Fruit fly (Drosophila melanogaster) whole organism, embryonic: ENCODE data around the gene mag.

Source experiments
- ATbp ChIP-seq: fragments of 200-800 bp; sonication (Bioruptor generic); optimal IDR thresholded peaks from 2 replicates; lab custom pipeline; 2017; ENCODE audit warnings: missing biosample characterization, mild to moderate bottlenecking, missing genetic modification characterization, missing genetic modification reagents
- Ada2b ChIP-seq: fragments of 200-800 bp; sonication (Bioruptor generic); IDR thresholded peaks from 2 replicates; pipeline ENCODE4 v1.3.6; 2022; ENCODE audit warnings: missing biosample characterization, missing genetic modification characterization
- Adf1 ChIP-seq: fragments of 200-800 bp; sonication (Bioruptor generic); IDR thresholded peaks from 2 replicates; pipeline ENCODE4 v1.3.6; 2022; ENCODE audit warnings: missing biosample characterization, missing genetic modification characterization
- BEAF-32 ChIP-seq: fragments of 200-800 bp; sonication (Bioruptor generic); optimal IDR thresholded peaks from 3 replicates; lab custom pipeline; 2017; ENCODE audit warnings: missing biosample characterization, missing genetic modification characterization, mild to moderate bottlenecking, moderate library complexity, missing genetic modification reagents
- Blimp-1 ChIP-seq: fragments of 200-800 bp; sonication (Bioruptor generic); optimal IDR thresholded peaks from 3 replicates; lab custom pipeline; 2018; ENCODE audit warnings: missing biosample characterization, missing genetic modification characterization, mild to moderate bottlenecking, moderate library complexity, missing genetic modification reagents
- BtbVII ChIP-seq: fragments of 200-800 bp; sonication (Bioruptor generic); optimal IDR thresholded peaks from 3 replicates; lab custom pipeline; 2017; ENCODE audit warnings: missing biosample characterization, mild to moderate bottlenecking, missing genetic modification characterization
- Bteb2 ChIP-seq: fragments of 200-800 bp; sonication (Bioruptor generic); optimal IDR thresholded peaks from 2 replicates; lab custom pipeline; 2016; ENCODE audit warnings: missing biosample characterization, missing genetic modification characterization
- CG10366 ChIP-seq: fragments of 200-800 bp; sonication (Bioruptor generic); IDR thresholded peaks from 2 replicates; pipeline ENCODE4 v1.3.6; 2022; ENCODE audit warnings: missing biosample characterization, missing genetic modification characterization
- CG10462 ChIP-seq: fragments of 200-800 bp; sonication (Bioruptor generic); optimal IDR thresholded peaks from 2 replicates; lab custom pipeline; 2016; ENCODE audit warnings: missing biosample characterization, missing genetic modification characterization
- CG10543 ChIP-seq: fragments of 200-800 bp; sonication (Bioruptor generic); optimal IDR thresholded peaks from 3 replicates; lab custom pipeline; 2017; ENCODE audit warnings: missing biosample characterization, mild to moderate bottlenecking, missing genetic modification characterization, moderate library complexity
- CG11398 ChIP-seq: fragments of 200-800 bp; sonication (Bioruptor generic); optimal IDR thresholded peaks from 2 replicates; lab custom pipeline; 2016; ENCODE audit warnings: missing biosample characterization, missing genetic modification characterization
- CG11504 ChIP-seq: fragments of 200-800 bp; sonication (Bioruptor generic); optimal IDR thresholded peaks from 3 replicates; lab custom pipeline; 2019; ENCODE audit warnings: missing biosample characterization, mild to moderate bottlenecking, missing genetic modification characterization, moderate library complexity
- CG11695 ChIP-seq: fragments of 200-800 bp; sonication (Bioruptor generic); IDR thresholded peaks from 3 replicates; pipeline ENCODE4 v1.3.6; 2022; ENCODE audit warnings: missing biosample characterization, missing genetic modification characterization
- CG12104 ChIP-seq: fragments of 200-800 bp; sonication (Bioruptor generic); optimal IDR thresholded peaks from 3 replicates; lab custom pipeline; 2016; ENCODE audit warnings: missing biosample characterization, missing genetic modification characterization
- CG12236 ChIP-seq: fragments of 200-800 bp; sonication (Bioruptor generic); optimal IDR thresholded peaks from 2 replicates; lab custom pipeline; 2016; ENCODE audit warnings: missing biosample characterization, missing genetic modification characterization
- CG12769 ChIP-seq: fragments of 200-800 bp; sonication (Bioruptor generic); optimal IDR thresholded peaks from 2 replicates; lab custom pipeline; 2019; ENCODE audit warnings: missing biosample characterization, mild to moderate bottlenecking, missing genetic modification characterization, moderate library complexity
- CG13775 ChIP-seq: fragments of 200-800 bp; sonication (Bioruptor generic); optimal IDR thresholded peaks from 3 replicates; lab custom pipeline; 2017; ENCODE audit warnings: missing biosample characterization, mild to moderate bottlenecking, missing genetic modification characterization
- CG15601 ChIP-seq: fragments of 200-800 bp; sonication (Bioruptor generic); optimal IDR thresholded peaks from 3 replicates; lab custom pipeline; 2019; ENCODE audit warnings: missing biosample characterization, mild to moderate bottlenecking, missing genetic modification characterization, moderate library complexity
- CG2199 ChIP-seq: fragments of 200-800 bp; sonication (Bioruptor generic); IDR thresholded peaks from 3 replicates; pipeline ENCODE4 v1.3.6; 2022; ENCODE audit warnings: missing biosample characterization, missing genetic modification characterization
- CG30020 ChIP-seq: fragments of 200-800 bp; optimal IDR thresholded peaks from 2 replicates; lab custom pipeline; 2019; ENCODE audit warnings: missing biosample characterization, mild to moderate bottlenecking, missing genetic modification characterization, moderate library complexity
- CG31388 ChIP-seq: fragments of 200-800 bp; sonication (Bioruptor generic); optimal IDR thresholded peaks from 2 replicates; lab custom pipeline; 2016; ENCODE audit warnings: missing biosample characterization, missing genetic modification characterization
- CG32532 ChIP-seq: fragments of 200-800 bp; sonication (Bioruptor generic); IDR thresholded peaks from 2 replicates; pipeline ENCODE4 v1.3.6; 2022; ENCODE audit warnings: missing biosample characterization, missing genetic modification characterization
- CG4360 ChIP-seq: fragments of 200-800 bp; sonication (Bioruptor generic); IDR thresholded peaks from 2 replicates; pipeline ENCODE4 v1.3.6; 2022; ENCODE audit warnings: missing biosample characterization, missing genetic modification characterization
- CG8924 ChIP-seq: fragments of 200-800 bp; optimal IDR thresholded peaks from 3 replicates; lab custom pipeline; 2019; ENCODE audit warnings: missing biosample characterization, mild to moderate bottlenecking, missing genetic modification characterization, moderate library complexity
- CG9727 ChIP-seq: fragments of 200-800 bp; sonication (Bioruptor generic); optimal IDR thresholded peaks from 3 replicates; lab custom pipeline; 2017; ENCODE audit warnings: missing biosample characterization, mild to moderate bottlenecking, missing genetic modification characterization
- CTCF ChIP-seq: fragments of 200-800 bp; sonication (Bioruptor generic); optimal IDR thresholded peaks from 2 replicates; lab custom pipeline; 2017; ENCODE audit warnings: missing biosample characterization, mild to moderate bottlenecking, missing genetic modification characterization, moderate library complexity
- D19B ChIP-seq: fragments of 200-800 bp; sonication (Bioruptor generic); optimal IDR thresholded peaks from 2 replicates; lab custom pipeline; 2017; ENCODE audit warnings: missing biosample characterization, mild to moderate bottlenecking, missing genetic modification characterization
- Deaf1 ChIP-seq: fragments of 200-800 bp; optimal IDR thresholded peaks from 3 replicates; lab custom pipeline; 2019; ENCODE audit warnings: missing biosample characterization, mild to moderate bottlenecking, missing genetic modification characterization, moderate library complexity
- Fer2 ChIP-seq: fragments of 200-800 bp; sonication (Bioruptor generic); optimal IDR thresholded peaks from 2 replicates; lab custom pipeline; 2018; ENCODE audit warnings: missing biosample characterization, mild to moderate bottlenecking, missing genetic modification characterization, moderate library complexity
- Hand ChIP-seq: fragments of 200-800 bp; sonication (Bioruptor generic); optimal IDR thresholded peaks from 2 replicates; lab custom pipeline; 2017; ENCODE audit warnings: mild to moderate bottlenecking, missing biosample characterization, missing genetic modification reagents, missing genetic modification characterization
- MESR4 ChIP-seq: fragments of 200-800 bp; sonication (Bioruptor generic); optimal IDR thresholded peaks from 2 replicates; lab custom pipeline; 2018; ENCODE audit warnings: missing biosample characterization, mild to moderate bottlenecking, missing genetic modification characterization, moderate library complexity
- Med ChIP-seq: fragments of 200-800 bp; sonication (Bioruptor generic); peaks from one replicate; lab custom pipeline; 2016; ENCODE audit warnings: missing biosample characterization, missing genetic modification characterization, mild to moderate bottlenecking, inconsistent platforms, moderate library complexity
- Mrtf ChIP-seq: fragments of 200-800 bp; sonication (Bioruptor generic); IDR thresholded peaks from 3 replicates; pipeline ENCODE4 v1.3.6; 2022; ENCODE audit warnings: missing biosample characterization, missing genetic modification characterization
- Nf-YC ChIP-seq: fragments of 200-800 bp; optimal IDR thresholded peaks from 3 replicates; lab custom pipeline; 2019; ENCODE audit warnings: missing biosample characterization, mild to moderate bottlenecking, missing genetic modification characterization, moderate library complexity
- Oli ChIP-seq: fragments of 200-800 bp; sonication (Bioruptor generic); optimal IDR thresholded peaks from 2 replicates; lab custom pipeline; 2018; ENCODE audit warnings: missing biosample characterization, mild to moderate bottlenecking, missing genetic modification characterization, moderate library complexity
- Pdp1 ChIP-seq, 2 experiments: fragments of 200-800 bp; sonication (Bioruptor generic); optimal IDR thresholded peaks; 3 replicates each; lab custom pipeline; 2016; ENCODE audit warnings: missing biosample characterization in 2 of 2, missing genetic modification characterization in 2 of 2, mild to moderate bottlenecking in 1 of 2, moderate library complexity in 1 of 2
- Rx ChIP-seq: fragments of 200-800 bp; sonication (Bioruptor generic); IDR thresholded peaks from 2 replicates; pipeline ENCODE4 v1.3.6; 2022; ENCODE audit warnings: missing biosample characterization, missing genetic modification characterization
- Tbp ChIP-seq: fragments of >200 bp; optimal IDR thresholded peaks from 2 replicates; lab custom pipeline; 2018; ENCODE audit warnings: missing biosample characterization, missing genetic modification characterization
- Usf ChIP-seq: fragments of 200-800 bp; sonication (Bioruptor generic); optimal IDR thresholded peaks from 2 replicates; lab custom pipeline; 2017; ENCODE audit warnings: missing genotype, missing biosample characterization, missing genetic modification characterization
- dmrt11E ChIP-seq: fragments of 200-800 bp; sonication (Bioruptor generic); optimal IDR thresholded peaks from 3 replicates; lab custom pipeline; 2018; ENCODE audit warnings: missing biosample characterization, mild to moderate bottlenecking, missing genetic modification characterization, moderate library complexity
- eve ChIP-seq, 2 experiments: fragments of >200 bp; optimal IDR thresholded peaks; 2 replicates each; lab custom pipeline; 2017; ENCODE audit warnings: missing biosample characterization in 2 of 2, missing genetic modification characterization in 2 of 2
- gce ChIP-seq: fragments of 200-800 bp; sonication (Bioruptor generic); IDR thresholded peaks from 3 replicates; pipeline ENCODE4 v1.3.6; 2022; ENCODE audit warnings: missing biosample characterization, missing genetic modification characterization
- gt ChIP-seq: fragments of 200-800 bp; sonication (Bioruptor generic); IDR thresholded peaks from 2 replicates; pipeline ENCODE4 v1.3.6; 2022; ENCODE audit warnings: missing biosample characterization, missing genetic modification characterization
- hb ChIP-seq: fragments of 200-800 bp; sonication (Bioruptor generic); IDR thresholded peaks from 3 replicates; pipeline ENCODE4 v1.3.6; 2022; ENCODE audit warnings: missing biosample characterization, missing genetic modification characterization; ENCODE audit not compliant: partially characterized antibody
- prd ChIP-seq, 3 experiments: fragments of >200 bp in 2 of 3; fragments of 200-800 bp in 1 of 3; sonication (Bioruptor generic) in 1 of 3; optimal IDR thresholded peaks in 2 of 3; IDR thresholded peaks in 1 of 3; 2 replicates in 2 of 3; 3 replicates in 1 of 3; pipeline versions ENCODE4 v1.3.6 to Lab custom; 2017 to 2022; ENCODE audit warnings: missing biosample characterization in 1 of 3, missing genetic modification characterization in 1 of 3
- toy ChIP-seq: fragments of 200-800 bp; sonication (Bioruptor generic); IDR thresholded peaks from 2 replicates; pipeline ENCODE4 v1.3.6; 2022; ENCODE audit warnings: missing biosample characterization, missing genetic modification characterization
- tx ChIP-seq: fragments of 200-800 bp; sonication (Bioruptor generic); optimal IDR thresholded peaks from 2 replicates; lab custom pipeline; 2016; ENCODE audit warnings: missing biosample characterization, missing genetic modification characterization

mag gene

DNA sequence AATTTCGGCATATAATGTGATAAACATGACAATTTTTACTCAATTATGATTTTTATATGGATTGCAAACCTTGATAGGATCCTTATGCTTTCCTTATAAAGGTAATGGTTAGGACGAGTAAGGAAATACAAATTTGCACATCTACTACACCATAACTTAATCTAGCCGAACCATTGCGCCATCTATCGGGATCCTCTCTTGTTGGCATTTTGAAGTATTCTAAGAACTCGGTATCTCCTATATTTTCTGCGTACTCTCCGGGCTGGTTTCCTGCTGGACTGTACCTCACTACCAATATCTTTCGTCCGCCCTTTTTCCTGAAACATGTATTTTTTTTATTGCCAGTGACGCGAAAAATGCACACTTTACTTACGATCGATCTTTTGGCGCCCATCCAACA is 4.2 kb downstream of the mag start, which contains the start of gene atk:
Gene atk, minus strand, starts transcription at position 186 of the 400 bp plus-strand sequence.
- TF ChIP-seq CG32532 (GFP tag; lab: Robert Waterston, UW) (0 out of 2 replicates have a peak, but pooled peaks have one; percentile 1), Adf1 (GFP tag; lab: Robert Waterston, UW) (no peak), CG12236 (GFP tag; lab: Kevin White, UChicago) (no peak), CG4360 (no peak), CTCF (peak; percentile 65), MESR4 (GFP tag; lab: Kevin White, UChicago) (no peak)

DNA sequence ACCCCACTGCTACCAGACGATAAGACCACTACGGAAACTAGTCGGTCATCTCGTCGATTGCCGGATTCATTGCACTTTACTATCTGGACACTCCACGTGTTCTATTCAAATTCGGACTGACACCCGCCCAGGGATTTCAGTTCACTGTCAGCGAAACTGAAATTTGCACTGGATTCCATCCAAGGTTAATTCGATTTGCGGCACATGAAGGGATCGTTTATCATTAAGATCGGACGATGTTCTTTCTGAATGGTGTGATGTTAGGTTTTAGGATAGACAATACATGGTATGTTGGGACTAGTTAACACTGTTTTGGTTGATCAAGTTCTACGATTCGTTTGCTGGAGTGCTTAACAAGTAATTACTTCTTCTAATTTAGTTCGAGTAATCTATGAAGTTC is 5.5 kb downstream of the mag start, which contains the start of gene CG42764:
Gene CG42764, minus strand, starts transcription at position 101 of the 400 bp plus-strand sequence.
- TF ChIP-seq Usf (no peak), Rx (GFP tag; lab: Robert Waterston, UW) (no peak), Hand (no peak), CG30020 (tag; lab: Kevin White, UChicago) (no peak), CG8924 (no peak), CG11398 (GFP tag; lab: Kevin White, UChicago) (no peak), prd (optimal IDR thresholded peaks at IDR 0.05; lab: Kevin White, UChicago) (no peak), prd (GFP tag; IDR thresholded peaks at IDR 0.05; lab: Robert Waterston, UW) (no peak), CG10366 (no peak), Oli (no peak), Tbp (GFP tag; lab: Kevin White, UChicago) (no peak), tx (GFP tag; lab: Kevin White, UChicago) (no peak), toy (GFP tag; lab: Robert Waterston, UW) (no peak), CG12104 (no peak), gt (GFP tag; lab: Robert Waterston, UW) (no peak), Med (GFP tag; lab: Kevin White, UChicago) (no peak), D19B (no peak), CG13775 (GFP tag; lab: Kevin White, UChicago) (no peak), BEAF-32 (GFP tag; lab: Kevin White, UChicago) (no peak)

DNA sequence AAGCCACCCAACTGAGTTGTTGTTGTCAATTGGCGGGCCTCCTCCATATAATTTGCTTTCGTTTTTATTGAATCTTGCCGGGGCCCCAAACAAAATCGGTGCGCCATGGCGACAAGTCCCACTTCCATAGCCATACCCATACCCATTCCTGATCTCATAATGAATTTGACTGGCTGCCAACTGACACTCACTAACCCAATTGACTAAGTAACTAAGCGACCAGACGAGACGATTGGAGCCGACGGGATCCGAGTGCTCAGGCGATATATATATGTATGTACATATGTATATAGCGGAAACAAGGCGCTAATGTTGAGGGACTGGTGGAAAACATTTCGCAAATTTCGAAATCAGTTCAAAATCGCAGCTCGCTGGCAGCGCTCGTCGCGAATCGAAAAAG is 6.1 kb downstream of the mag start, which contains the start of gene Tdh:
Gene Tdh, plus strand, starts transcription at position 346 of the 400 bp plus-strand sequence.
- TF ChIP-seq CG10543 (GFP tag; lab: Kevin White, UChicago) = peak; percentile 39
- peak; percentile 74 for TF ChIP-seq CG12769 (tag; lab: Kevin White, UChicago)
- no peak for TF ChIP-seq CG9727
- TF ChIP-seq Deaf1 (tag; lab: Kevin White, UChicago) = peak; percentile 57
- TF ChIP-seq Pdp1 (GFP tag; optimal IDR thresholded peaks at IDR 0.05; lab: Kevin White, UChicago) = peak in 1 of 2 experiments; percentile 32

DNA sequence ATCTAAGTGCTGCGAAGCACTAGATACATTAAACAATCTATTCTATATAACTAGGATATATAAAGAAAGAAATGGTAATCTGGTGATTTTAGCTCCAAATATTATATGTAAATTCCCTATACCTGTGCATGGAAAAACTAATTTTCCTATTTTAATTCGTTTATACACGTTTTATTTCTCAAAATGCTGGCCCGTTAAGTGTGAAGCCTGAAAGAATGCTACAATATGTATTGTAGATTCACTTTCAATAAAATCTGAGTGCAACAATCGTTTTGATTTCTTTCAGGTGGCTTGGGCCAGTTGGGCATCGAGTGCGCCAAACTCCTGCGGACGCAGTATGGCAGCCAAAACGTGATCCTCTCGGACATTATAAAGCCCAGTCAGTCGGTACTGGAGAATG is 7.0 kb downstream of the mag start:
- TF ChIP-seq Fer2 = no peak
- no peak for TF ChIP-seq CG11695 (GFP tag; lab: Robert Waterston, UW)
- no peak for TF ChIP-seq CG10366
- TF ChIP-seq eve (GFP tag; optimal IDR thresholded peaks at IDR 0.05; lab: Kevin White, UChicago) = no peak
- TF ChIP-seq CTCF = peak; percentile 3
- TF ChIP-seq CG2199 (GFP tag; lab: Robert Waterston, UW) = 0 out of 3 replicates have a peak, but pooled peaks have one; percentile 53
- TF ChIP-seq dmrt11E (tag; lab: Kevin White, UChicago) = no peak
- no peak for TF ChIP-seq Mrtf (GFP tag; lab: Robert Waterston, UW)
- TF ChIP-seq BtbVII (GFP tag; lab: Kevin White, UChicago) = no peak
- TF ChIP-seq gce (GFP tag; lab: Robert Waterston, UW) = no peak
- peak; percentile 72 for TF ChIP-seq CG15601 (tag; lab: Kevin White, UChicago)
- TF ChIP-seq Ada2b (GFP tag; lab: Robert Waterston, UW) = no peak
- TF ChIP-seq Nf-YC (tag; lab: Kevin White, UChicago) = no peak
- no peak for TF ChIP-seq Bteb2 (GFP tag; lab: Kevin White, UChicago)
- TF ChIP-seq CG10462 (GFP tag; lab: Kevin White, UChicago) = no peak
- no peak for TF ChIP-seq hb (GFP tag; lab: Robert Waterston, UW)
- TF ChIP-seq CG11504 (tag; lab: Kevin White, UChicago) = no peak
- TF ChIP-seq CG31388 (GFP tag; lab: Kevin White, UChicago) = no peak
- peak; percentile 51 for TF ChIP-seq Blimp-1 (GFP tag; lab: Kevin White, UChicago)
- no peak for TF ChIP-seq ATbp (GFP tag; lab: Kevin White, UChicago)
